Fruit fly (Drosophila melanogaster) ovary, adult (tissue): Measurements from ENCODE around the gene CG14657.

Experiments used
- CG17801 ChIP-seq: fragments of 200-800 bp; optimal IDR thresholded peaks from 2 replicates; lab custom pipeline; 2019; ENCODE audit warnings: missing biosample characterization, mild to moderate bottlenecking, missing genetic modification characterization, moderate library complexity; ENCODE audit not compliant: partially characterized antibody

The CG14657 gene

dm6 chr3R:4821098-4821605 is at the start of gene CG14657:
TSS of gene CG14657 (minus strand) at chr3R:4821432.
- TF ChIP-seq CG17801 (GFP tag; lab: Kevin White, UChicago), result no peak

- no peak for TF ChIP-seq CG17801 (GFP tag; lab: Kevin White, UChicago)
These were observed 47.5 kb upstream of the CG14657 start for dm6 chr3R:4868663-4869225.

- TF ChIP-seq CG17801 (GFP tag; lab: Kevin White, UChicago), result no peak
These were observed 45.7 kb upstream of the CG14657 start for dm6 chr3R:4866916-4867315.

dm6 chr3R:4866073-4866472 is 44.8 kb upstream of the CG14657 start:
- TF ChIP-seq CG17801 (GFP tag; lab: Kevin White, UChicago), result no peak

dm6 chr3R:4864901-4865601 is 43.8 kb upstream of the CG14657 start:
- no peak for TF ChIP-seq CG17801 (GFP tag; lab: Kevin White, UChicago)

dm6 chr3R:4863825-4864224 is 42.6 kb upstream of the CG14657 start:
- TF ChIP-seq CG17801 (GFP tag; lab: Kevin White, UChicago), result no peak

- no peak for TF ChIP-seq CG17801 (GFP tag; lab: Kevin White, UChicago)
These were observed 39.9 kb upstream of the CG14657 start for dm6 chr3R:4861144-4861543.

- TF ChIP-seq CG17801 (GFP tag; lab: Kevin White, UChicago), result no peak
These were observed 37.5 kb upstream of the CG14657 start for dm6 chr3R:4858508-4859275.

- TF ChIP-seq CG17801 (GFP tag; lab: Kevin White, UChicago), result no peak
These were observed 36.8 kb upstream of the CG14657 start for dm6 chr3R:4858018-4858417.

- no peak for TF ChIP-seq CG17801 (GFP tag; lab: Kevin White, UChicago)
These were observed 34.5 kb upstream of the CG14657 start for dm6 chr3R:4855711-4856110.

dm6 chr3R:4854216-4854615 is 33.0 kb upstream of the CG14657 start:
- TF ChIP-seq CG17801 (GFP tag; lab: Kevin White, UChicago), result no peak

dm6 chr3R:4853504-4853903 is 32.3 kb upstream of the CG14657 start:
- TF ChIP-seq CG17801 (GFP tag; lab: Kevin White, UChicago), result no peak

- TF ChIP-seq CG17801 (GFP tag; lab: Kevin White, UChicago), result no peak
These were observed 31.2 kb upstream of the CG14657 start, which contains the start of gene opa for dm6 chr3R:4852373-4852860. TSS of gene opa (plus strand) at chr3R:4852813.

dm6 chr3R:4849035-4849656 is 27.9 kb upstream of the CG14657 start:
- TF ChIP-seq CG17801 (GFP tag; lab: Kevin White, UChicago), result no peak

- no peak for TF ChIP-seq CG17801 (GFP tag; lab: Kevin White, UChicago)
These were observed 26.2 kb upstream of the CG14657 start for dm6 chr3R:4847388-4847787.
